Worm (Caenorhabditis elegans) whole organism, early embryonic: ENCODE data around the gene str-162.

Experiments
- B0310.2 ChIP-seq: sonication (generic microtip); optimal IDR thresholded peaks from 2 replicates; lab custom pipeline; 2016; ENCODE audit warnings: mild to moderate bottlenecking, missing genetic modification characterization, missing compliant biosample characterization
- aly-1 ChIP-seq: sonication (generic microtip); optimal IDR thresholded peaks from 2 replicates; lab custom pipeline; 2016; ENCODE audit warnings: missing genetic modification characterization, missing compliant biosample characterization
- ama-1 ChIP-seq: fragments of 150-350 bp; optimal IDR thresholded peaks from 2 replicates; lab custom pipeline; 2014
- ceh-36 ChIP-seq: sonication (generic microtip); optimal IDR thresholded peaks from 2 replicates; lab custom pipeline; 2016; ENCODE audit warnings: missing genetic modification characterization, inconsistent platforms, missing compliant biosample characterization
- hmbx-1 ChIP-seq: sonication (generic microtip); optimal IDR thresholded peaks from 2 replicates; lab custom pipeline; 2016; ENCODE audit warnings: mild to moderate bottlenecking, missing genetic modification characterization, missing compliant biosample characterization
- hmg-4 ChIP-seq: fragments of 200-800 bp; sonication (Bioruptor generic); optimal IDR thresholded peaks from 2 replicates; lab custom pipeline; 2018; ENCODE audit warnings: mild to moderate bottlenecking, missing genetic modification characterization, missing compliant biosample characterization
- pes-1 ChIP-seq: fragments of 200-800 bp; sonication (Bioruptor generic); IDR thresholded peaks from 2 replicates; pipeline ENCODE4 v1.3.6; 2022; ENCODE audit warnings: missing genetic modification reagents, missing genetic modification characterization, missing compliant biosample characterization
- scrt-1 ChIP-seq: fragments of 200-800 bp; sonication (Bioruptor generic); IDR thresholded peaks from 2 replicates; pipeline ENCODE4 v1.3.6; 2022; ENCODE audit warnings: missing genetic modification characterization, missing compliant biosample characterization
- sea-1 ChIP-seq: fragments of 200-800 bp; sonication (Bioruptor generic); conservative IDR thresholded peaks from 2 replicates; pipeline ENCODE4 v1.3.6; 2022; ENCODE audit warnings: missing genetic modification characterization, missing compliant biosample characterization
- tbx-11 ChIP-seq: fragments of 200-800 bp; sonication (Bioruptor generic); IDR thresholded peaks from 2 replicates; pipeline ENCODE4 v1.3.6; 2022; ENCODE audit warnings: missing genetic modification characterization, missing compliant biosample characterization
- tbx-37 ChIP-seq: fragments of 200-800 bp; sonication (Bioruptor generic); conservative IDR thresholded peaks from 2 replicates; pipeline ENCODE4 v1.3.6; 2022; ENCODE audit warnings: missing genetic modification reagents, missing genetic modification characterization, missing compliant biosample characterization

DNA sequence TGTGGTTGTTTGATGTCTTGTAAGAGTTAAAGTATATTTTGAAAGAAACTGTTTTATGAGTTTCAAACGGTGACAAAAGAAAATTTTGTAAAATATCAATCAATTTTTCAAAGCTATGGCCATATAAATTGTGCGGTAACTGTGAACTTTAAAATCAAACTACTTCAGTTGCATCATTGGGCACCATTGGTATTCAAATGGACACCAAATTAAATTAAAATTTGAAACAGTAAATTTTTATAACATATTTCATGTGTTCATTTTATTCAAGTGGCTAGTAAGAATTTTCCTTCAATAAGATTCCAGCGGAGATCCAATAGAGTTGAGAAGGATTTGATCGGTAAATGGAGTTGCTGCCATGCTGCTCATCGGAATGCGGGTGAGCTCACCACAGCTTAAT is 39.2 kb downstream of the str-162 start:
- TF ChIP-seq ama-1 (lab: Kevin White, UChicago) (no peak), scrt-1 (no peak), sea-1 (no peak), hmbx-1 (no peak), hmg-4 (GFP tag; lab: Kevin White, UChicago) (no peak), aly-1 (no peak), tbx-37 (no peak), B0310.2 (tag; lab: Kevin White, UChicago) (no peak), tbx-11 (GFP tag; lab: Robert Waterston, UW) (no peak), ceh-36 (tag; lab: Kevin White, UChicago) (no peak), pes-1 (no peak)
